Fruit fly (Drosophila melanogaster) whole organism, pupa: ENCODE data around the gene CG1738.

ENCODE experiments used
- CG10348 ChIP-seq: fragments of 200-800 bp; sonication (Bioruptor generic); IDR thresholded peaks from 2 replicates; pipeline ENCODE4 v1.3.6; 2022; ENCODE audit warnings: missing biosample characterization, missing genetic modification characterization
- CG14655 ChIP-seq: fragments of 200-800 bp; sonication (Bioruptor generic); optimal IDR thresholded peaks from 3 replicates; lab custom pipeline; 2017; ENCODE audit warnings: mild to moderate bottlenecking, missing biosample characterization, missing genetic modification reagents, missing genetic modification characterization
- CG4496 ChIP-seq: fragments of 200-800 bp; sonication (Bioruptor generic); IDR thresholded peaks from 3 replicates; pipeline ENCODE4 v1.3.6; 2022; ENCODE audit warnings: missing biosample characterization, missing genetic modification characterization
- CG8301 ChIP-seq: fragments of 200-800 bp; sonication (Bioruptor generic); optimal IDR thresholded peaks from 2 replicates; lab custom pipeline; 2018; ENCODE audit warnings: missing biosample characterization, mild to moderate bottlenecking, missing genetic modification characterization
- CG9948 ChIP-seq: fragments of 200-800 bp; sonication (Bioruptor generic); optimal IDR thresholded peaks from 2 replicates; lab custom pipeline; 2018; ENCODE audit warnings: missing biosample characterization, mild to moderate bottlenecking, missing genetic modification characterization, moderate library complexity
- D1 ChIP-seq: fragments of 200-800 bp; sonication (Bioruptor generic); optimal IDR thresholded peaks from 2 replicates; lab custom pipeline; 2018; ENCODE audit warnings: missing biosample characterization, mild to moderate bottlenecking, missing genetic modification characterization, moderate library complexity
- EcR ChIP-seq: fragments of 200-800 bp; sonication (Bioruptor generic); optimal IDR thresholded peaks from 3 replicates; lab custom pipeline; 2019; ENCODE audit warnings: missing biosample characterization, missing genetic modification characterization, mild to moderate bottlenecking, moderate library complexity, missing genetic modification reagents
- Ets98B ChIP-seq: fragments of 200-800 bp; sonication (Bioruptor generic); IDR thresholded peaks from 2 replicates; pipeline ENCODE4 v1.3.6; 2022; ENCODE audit warnings: missing biosample characterization, missing genetic modification characterization

- TF ChIP-seq CG4496 (GFP tag; lab: Robert Waterston, UW), result peak; percentile 78
- TF ChIP-seq D1 (tag; lab: Kevin White, UChicago), result no peak
- TF ChIP-seq CG10348 (GFP tag; lab: Robert Waterston, UW), result no peak
- TF ChIP-seq CG8301 (tag; lab: Kevin White, UChicago), result no peak
- TF ChIP-seq CG9948 (tag; lab: Kevin White, UChicago), result no peak
- no peak for TF ChIP-seq EcR (GFP tag; lab: Kevin White, UChicago)
- peak; percentile 59 for TF ChIP-seq Ets98B (GFP tag; lab: Robert Waterston, UW)
- no peak for TF ChIP-seq CG14655
These were observed 21.9 kb downstream of the CG1738 start for dm6 chrX:11370792-11371191.
